Worm (Caenorhabditis elegans): ENCODE measurements around the gene fbxb-82.
"Not testable (repeated sequence)": the region's sequence is repeated elsewhere in the genome, so short reads cannot be mapped to it uniquely, and the experiment has no call there.

The fbxb-82 gene

DNA sequence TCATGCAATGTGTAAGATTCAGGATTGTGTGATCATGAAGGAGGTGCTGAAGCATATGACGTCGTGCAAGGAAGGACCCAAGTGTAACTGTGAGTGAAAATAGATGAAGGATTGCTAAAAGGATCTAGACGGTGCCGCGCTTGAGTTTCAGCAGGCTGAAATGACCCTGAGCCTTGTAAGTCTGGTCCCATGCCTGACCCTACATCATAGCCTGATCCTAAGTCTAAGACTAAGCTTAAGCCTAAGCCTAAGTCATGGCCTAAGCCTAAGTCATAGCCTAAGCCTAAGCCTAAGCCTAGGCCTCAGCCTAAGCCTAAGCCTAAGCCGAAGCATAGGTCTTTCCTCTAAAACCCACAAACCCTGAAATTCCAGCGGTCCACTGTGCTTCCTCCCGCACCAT is 25.2 kb downstream of the fbxb-82 start:
- TF ChIP-seq fos-1 (tag; optimal IDR thresholded peaks at IDR 0.05) (no peak), nhr-129 (tag; optimal IDR thresholded peaks at IDR 0.05) (no peak), sma-3 (GFP tag; optimal IDR thresholded peaks at IDR 0.05) (no peak), blmp-1 (tag; optimal IDR thresholded peaks at IDR 0.05; ENCODE audit: insufficient read depth) (no peak), egl-27 (tag; optimal IDR thresholded peaks at IDR 0.05) (no peak), Y55F3AM.14 (GFP tag; optimal IDR thresholded peaks at IDR 0.05) (no peak), ZK546.5 (tag; optimal IDR thresholded peaks at IDR 0.05) (no peak), crh-2 (tag; optimal IDR thresholded peaks at IDR 0.05) (no peak), sem-4 (tag; optimal IDR thresholded peaks at IDR 0.05) (no peak), F13H6.1 (tag; optimal IDR thresholded peaks at IDR 0.05) (no peak), skn-1 (tag; optimal IDR thresholded peaks at IDR 0.05) (no peak), nhr-21 (tag; optimal IDR thresholded peaks at IDR 0.05) (no peak), mab-5 (tag; optimal IDR thresholded peaks at IDR 0.05) (no peak), nhr-77 (tag; optimal IDR thresholded peaks at IDR 0.05) (no peak), aly-2 (tag; optimal IDR thresholded peaks at IDR 0.05) (no peak), unc-39 (tag; optimal IDR thresholded peaks at IDR 0.05) (no peak), gmeb-1 (tag; optimal IDR thresholded peaks at IDR 0.05) (no peak)

DNA sequence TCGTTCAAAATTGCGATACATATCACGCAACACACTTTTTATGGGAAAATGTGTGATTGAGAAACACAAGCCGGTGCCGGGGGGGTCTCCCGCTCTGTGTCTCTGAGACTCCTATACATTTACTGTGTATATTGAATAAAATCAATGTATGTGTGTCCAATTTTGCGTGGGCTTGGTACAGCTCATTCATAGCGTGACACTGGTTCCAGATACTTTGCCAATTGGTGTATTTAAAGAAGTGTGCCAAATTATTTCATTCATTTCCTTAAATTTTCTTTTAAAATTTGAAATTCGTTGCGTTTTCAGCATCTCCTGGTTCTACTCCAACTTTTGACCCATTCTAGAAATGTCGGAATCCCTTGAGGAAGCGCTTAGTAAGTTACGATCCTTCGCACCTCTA is 25.8 kb downstream of the fbxb-82 start, which contains the start of gene C29F9.5:
C29F9.5 (plus strand) TSS at position 301 of the 400 bp plus-strand sequence.
- TF ChIP-seq ztf-11 (tag; optimal IDR thresholded peaks at IDR 0.05) (no peak), sma-9 (GFP tag; optimal IDR thresholded peaks at IDR 0.05) (no peak), sma-9 (tag; optimal IDR thresholded peaks at IDR 0.05) (no peak), mab-5 (tag; optimal IDR thresholded peaks at IDR 0.05) (no peak), elt-3 (tag; optimal IDR thresholded peaks at IDR 0.05) (no peak), nhr-77 (tag; optimal IDR thresholded peaks at IDR 0.05) (no peak), C34F6.9 (tag; optimal IDR thresholded peaks at IDR 0.05) (no peak)

DNA sequence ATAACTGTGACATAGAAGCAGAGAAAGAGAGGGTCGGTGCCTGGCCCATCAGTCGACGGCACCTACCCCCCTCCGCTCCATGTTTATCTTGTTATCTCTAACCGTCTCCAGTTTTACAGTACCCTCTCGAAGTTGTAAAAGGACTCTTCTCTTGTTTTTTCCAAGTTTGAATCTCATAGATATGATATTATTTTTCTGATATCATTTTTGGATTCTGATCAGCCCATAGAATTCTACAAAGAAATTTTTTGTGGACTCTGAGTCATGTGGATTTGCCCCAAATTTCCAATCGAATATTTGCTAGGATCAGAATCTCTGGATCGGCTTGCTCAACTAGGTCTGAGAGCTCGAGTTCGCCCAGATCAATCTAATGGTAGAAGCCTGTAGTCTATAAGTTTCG is 28.4 kb downstream of the fbxb-82 start, which contains the start of gene C29F9.6:
C29F9.6 (plus strand) TSS at position 301 of the 400 bp plus-strand sequence.
- TF ChIP-seq elt-3 (tag; optimal IDR thresholded peaks at IDR 0.05) (no peak), aly-2 (tag; optimal IDR thresholded peaks at IDR 0.05) (no peak), lin-13 (GFP tag; optimal IDR thresholded peaks at IDR 0.05) (no peak)

DNA sequence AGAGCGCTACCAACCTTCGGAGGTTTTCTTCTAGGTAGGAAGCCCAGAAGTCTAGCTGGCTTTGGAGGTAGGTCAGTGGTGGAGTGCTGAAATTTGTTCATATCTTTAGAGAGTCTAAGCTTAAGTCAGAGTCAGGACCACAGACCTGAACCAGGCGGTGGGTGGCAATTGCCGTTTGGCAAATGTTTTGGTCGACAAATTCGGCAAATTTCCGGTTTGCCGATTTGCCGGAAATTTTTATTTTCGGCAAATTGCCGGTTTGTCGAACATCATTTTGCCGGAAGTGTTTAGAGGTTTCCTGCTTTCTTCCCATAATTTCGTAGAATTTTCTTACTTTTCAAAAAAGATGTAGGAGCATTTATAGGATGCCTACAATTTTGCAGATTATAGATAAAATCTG is 44.2 kb downstream of the fbxb-82 start, which contains the start of gene C29F9.9:
C29F9.9 (minus strand) TSS at position 101 of the 400 bp plus-strand sequence.
- TF ChIP-seq fos-1, nhr-12, F13H6.1 (tag; optimal IDR thresholded peaks at IDR 0.05): not testable (repeated sequence)

DNA sequence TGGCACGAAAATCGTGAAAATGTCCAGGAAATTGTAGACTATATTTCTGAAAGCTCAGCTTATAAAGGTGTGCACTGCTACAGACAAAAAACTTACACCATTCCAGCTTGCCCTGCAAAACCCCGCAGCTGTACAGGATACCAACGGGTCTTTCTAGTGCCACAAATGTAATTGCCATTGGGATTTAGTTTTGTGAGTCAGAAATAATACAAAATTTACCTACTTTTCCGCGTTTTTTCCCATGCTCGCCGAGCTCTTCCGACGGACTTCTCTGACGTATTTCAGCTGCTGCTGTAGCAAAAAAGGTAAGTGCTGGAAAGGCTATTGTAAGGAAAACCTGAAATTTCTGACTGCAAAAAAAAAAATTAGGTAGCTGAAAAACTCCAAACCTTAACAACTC is 46.0 kb downstream of the fbxb-82 start, which contains the start of gene C29F9.8:
C29F9.8 (minus strand) TSS at position 101 of the 400 bp plus-strand sequence.
- not testable (repeated sequence) for TF ChIP-seq crh-2, lsy-2, F13H6.1 (tag; optimal IDR thresholded peaks at IDR 0.05)

DNA sequence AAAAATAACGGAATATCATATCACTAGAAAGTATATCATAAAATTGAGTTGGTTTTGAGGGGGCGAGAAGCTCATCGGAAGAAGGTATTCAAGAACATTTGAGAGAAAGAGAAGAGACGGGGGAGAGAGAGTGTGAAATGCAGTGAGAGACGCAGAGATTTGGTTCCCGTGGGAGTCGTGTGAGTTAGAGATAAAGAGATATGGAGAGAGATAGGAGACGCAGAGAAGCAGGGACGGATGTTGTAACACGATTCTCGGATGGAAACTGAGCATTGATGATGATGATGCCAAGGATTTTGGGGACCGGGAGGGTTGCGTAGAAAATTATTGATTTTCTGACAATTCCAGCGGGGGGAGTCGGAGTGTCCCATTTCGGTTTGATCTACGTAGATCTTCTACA is 46.8 kb downstream of the fbxb-82 start:
- TF ChIP-seq nhr-21 (tag; optimal IDR thresholded peaks at IDR 0.05) (no peak), ZK546.5 (tag; optimal IDR thresholded peaks at IDR 0.05) (no peak), mdl-1 (tag; optimal IDR thresholded peaks at IDR 0.05) (no peak), F13H6.1 (tag; optimal IDR thresholded peaks at IDR 0.05) (peak; percentile 63), nhr-77 (tag; optimal IDR thresholded peaks at IDR 0.05) (no peak), mab-5 (tag; optimal IDR thresholded peaks at IDR 0.05) (peak; percentile 16), unc-62 (GFP tag; optimal IDR thresholded peaks at IDR 0.05) (no peak), nhr-12 (tag; optimal IDR thresholded peaks at IDR 0.05) (no peak), ztf-4 (tag; optimal IDR thresholded peaks at IDR 0.05) (no peak), lin-13 (GFP tag; optimal IDR thresholded peaks at IDR 0.05) (peak; percentile 16), sma-9 (GFP tag; optimal IDR thresholded peaks at IDR 0.05) (peak; percentile 35), sma-9 (tag; optimal IDR thresholded peaks at IDR 0.05) (no peak), alr-1 (tag; optimal IDR thresholded peaks at IDR 0.05) (no peak), skn-1 (tag; optimal IDR thresholded peaks at IDR 0.05) (no peak), sem-4 (tag; optimal IDR thresholded peaks at IDR 0.05) (no peak), peb-1 (tag; optimal IDR thresholded peaks at IDR 0.05) (no peak), zag-1 (tag; optimal IDR thresholded peaks at IDR 0.05) (no peak), lin-11 (tag; optimal IDR thresholded peaks at IDR 0.05) (no peak), C34F6.9 (tag; optimal IDR thresholded peaks at IDR 0.05) (peak; percentile 20), egl-27 (tag; optimal IDR thresholded peaks at IDR 0.05) (no peak), nhr-23 (tag; optimal IDR thresholded peaks at IDR 0.05) (no peak), blmp-1 (tag; optimal IDR thresholded peaks at IDR 0.05; ENCODE audit: insufficient read depth) (no peak), dmd-4 (tag; optimal IDR thresholded peaks at IDR 0.05) (no peak), crh-2 (tag; optimal IDR thresholded peaks at IDR 0.05) (peak; percentile 36), nhr-6 (tag; optimal IDR thresholded peaks at IDR 0.05) (no peak), unc-55 (GFP tag; optimal IDR thresholded peaks at IDR 0.05) (peak; percentile 24), ztf-11 (tag; optimal IDR thresholded peaks at IDR 0.05) (no peak), nhr-129 (tag; optimal IDR thresholded peaks at IDR 0.05) (peak; percentile 50), ama-1 (optimal IDR thresholded peaks at IDR 0.05) (no peak), ceh-82 (tag; optimal IDR thresholded peaks at IDR 0.05) (no peak), ceh-16 (tag; optimal IDR thresholded peaks at IDR 0.05) (no peak), lin-39 (tag; optimal IDR thresholded peaks at IDR 0.05) (no peak), lsy-2 (tag; optimal IDR thresholded peaks at IDR 0.05) (peak; percentile 20 to 54)
